Fruit fly (Drosophila melanogaster): ENCODE measurements around the gene CG15916.

- TF ChIP-seq ovo (GFP tag; optimal IDR thresholded peaks at IDR 0.05) (no peak), Mnt (GFP tag; optimal IDR thresholded peaks at IDR 0.05) (peak; percentile 16)
Observed at dm6 chrX:15849021-15849420, 41.4 kb upstream of the CG15916 start, which contains the start of gene sun.

Data from whole organism, adult.